Fruit fly (Drosophila melanogaster): ENCODE measurements around the gene PVRAP.
A peak's percentile ranks its signal among the peaks of the same experiment; 100 is the strongest.

Gene PVRAP

DNA sequence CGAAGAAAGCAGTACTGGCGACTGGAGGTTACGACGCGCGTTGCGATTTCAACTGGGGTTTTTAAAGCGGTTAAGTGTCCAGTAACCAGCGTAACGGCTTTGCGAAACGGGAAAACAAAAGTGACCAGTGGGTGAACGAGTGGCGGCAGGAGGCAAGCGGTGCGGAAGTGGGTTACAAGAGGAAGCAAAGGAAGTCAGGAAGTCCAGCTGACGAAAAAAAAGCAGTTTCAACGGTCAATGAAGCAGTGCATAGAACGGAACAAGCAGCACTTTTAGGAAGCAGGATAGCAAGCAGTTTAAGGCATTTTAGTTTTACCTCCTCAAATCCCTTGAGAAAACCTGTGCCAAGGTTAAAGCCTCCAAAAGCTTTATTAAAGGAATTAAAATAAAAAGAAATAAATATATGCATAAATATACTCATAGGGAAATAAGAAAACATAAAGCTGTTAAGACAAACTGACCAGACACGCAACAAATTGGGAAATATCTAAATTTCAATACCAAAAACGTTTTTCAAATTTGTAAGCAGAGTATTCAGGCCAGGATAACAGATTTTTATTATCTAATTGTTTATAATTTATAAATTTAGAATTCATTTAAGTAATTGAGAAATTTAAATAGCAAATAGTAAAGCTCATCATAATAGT, 62.2 kb downstream of the PVRAP start, which contains the start of gene CG6592 (continued):
- no peak for TF ChIP-seq CG17612 (GFP tag; IDR thresholded peaks at IDR 0.05)
- no peak for TF ChIP-seq CG30403 (GFP tag; optimal IDR thresholded peaks at IDR 0.05)
- peak; percentile 36 for TF ChIP-seq CG4617 (GFP tag; optimal IDR thresholded peaks at IDR 0.05; ENCODE audit: borderline replicate concordance)
- no peak for TF ChIP-seq CG2129 (GFP tag; IDR thresholded peaks at IDR 0.05; ENCODE audit: partially characterized antibody)
- no peak for TF ChIP-seq CG10321 (GFP tag; IDR thresholded peaks at IDR 0.05)
- no peak for TF ChIP-seq CG4282 (GFP tag; optimal IDR thresholded peaks at IDR 0.05)
- TF ChIP-seq onecut (GFP tag; IDR thresholded peaks at IDR 0.05) = 0 out of 2 replicates have a peak, but pooled peaks have one; percentile 13
- TF ChIP-seq run (tag; optimal IDR thresholded peaks at IDR 0.05) = no peak
- no peak for TF ChIP-seq CG12104 (GFP tag; optimal IDR thresholded peaks at IDR 0.05)
- no peak for TF ChIP-seq Vsx1 (GFP tag; optimal IDR thresholded peaks at IDR 0.05)
- TF ChIP-seq CG3847 (GFP tag; IDR thresholded peaks at IDR 0.05) = no peak
- no peak for TF ChIP-seq Jarid2 (GFP tag; optimal IDR thresholded peaks at IDR 0.05)
- no peak for TF ChIP-seq CG3726 (GFP tag; IDR thresholded peaks at IDR 0.05)
- TF ChIP-seq B-H2 (GFP tag; optimal IDR thresholded peaks at IDR 0.05) = no peak
- no peak for TF ChIP-seq Ravus (GFP tag; IDR thresholded peaks at IDR 0.05)
- no peak for TF ChIP-seq Deaf1 (tag; optimal IDR thresholded peaks at IDR 0.05)
- TF ChIP-seq CG11093 (GFP tag; IDR thresholded peaks at IDR 0.05) = no peak
- TF ChIP-seq CG2678 (tag; optimal IDR thresholded peaks at IDR 0.05) = no peak
- no peak for TF ChIP-seq pzg (GFP tag; optimal IDR thresholded peaks at IDR 0.05)
- no peak for TF ChIP-seq nerfin-2 (GFP tag; IDR thresholded peaks at IDR 0.05; ENCODE audit: partially characterized antibody)
- TF ChIP-seq gce (GFP tag; IDR thresholded peaks at IDR 0.05) = no peak
- TF ChIP-seq CG6654 (GFP tag; optimal IDR thresholded peaks at IDR 0.05) = no peak
- no peak for TF ChIP-seq Fer2 (tag; optimal IDR thresholded peaks at IDR 0.05)
- TF ChIP-seq BtbVII (GFP tag; optimal IDR thresholded peaks at IDR 0.05) = no peak
- peak; percentile 51 for TF ChIP-seq NfI (GFP tag; optimal IDR thresholded peaks at IDR 0.05)
- peak; percentile 14 for TF ChIP-seq CG3065 (GFP tag; optimal IDR thresholded peaks at IDR 0.05)
- TF ChIP-seq HLH3B (GFP tag; IDR thresholded peaks at IDR 0.05) = no peak
- no peak for TF ChIP-seq yki (optimal IDR thresholded peaks at IDR 0.05)
- no peak for TF ChIP-seq CG14710 (tag; optimal IDR thresholded peaks at IDR 0.05)
- no peak for TF ChIP-seq CG18764 (GFP tag; optimal IDR thresholded peaks at IDR 0.05)
- no peak for TF ChIP-seq C15 (GFP tag; IDR thresholded peaks at IDR 0.05)
- 0 out of 2 replicates have a peak, but pooled peaks have one; percentile 6 for TF ChIP-seq CG6272 (GFP tag; IDR thresholded peaks at IDR 0.05)
- TF ChIP-seq ab (GFP tag; optimal IDR thresholded peaks at IDR 0.05) = no peak
- TF ChIP-seq CG1792 (GFP tag; optimal IDR thresholded peaks at IDR 0.05) = no peak
- no peak for TF ChIP-seq seq (GFP tag; IDR thresholded peaks at IDR 0.05)
- no peak for TF ChIP-seq en (GFP tag; optimal IDR thresholded peaks at IDR 0.05)
- peak; percentile 31 for TF ChIP-seq CG2116 (GFP tag; optimal IDR thresholded peaks at IDR 0.05)
- TF ChIP-seq Eip74EF (GFP tag; optimal IDR thresholded peaks at IDR 0.05) = peak in 1 of 2 experiments; percentile 24
- TF ChIP-seq Nf-YA (GFP tag; IDR thresholded peaks at IDR 0.05) = no peak
- TF ChIP-seq sr (GFP tag; IDR thresholded peaks at IDR 0.05) = no peak
- peak; percentile 68 for TF ChIP-seq Usf (GFP tag; optimal IDR thresholded peaks at IDR 0.05)
- TF ChIP-seq CG7839 (tag; optimal IDR thresholded peaks at IDR 0.05) = peak; percentile 49
- no peak for TF ChIP-seq CG2712 (tag; optimal IDR thresholded peaks at IDR 0.05)
- TF ChIP-seq crp (GFP tag; optimal IDR thresholded peaks at IDR 0.05) = peak in 1 of 2 experiments; percentile 57
- TF ChIP-seq Dp (GFP tag; optimal IDR thresholded peaks at IDR 0.05) = no peak
- TF ChIP-seq CG10267 (tag; optimal IDR thresholded peaks at IDR 0.05) = no peak
- TF ChIP-seq CG11696 (GFP tag; IDR thresholded peaks at IDR 0.05) = no peak
- no peak for TF ChIP-seq kni (GFP tag; optimal IDR thresholded peaks at IDR 0.05)
- peak in 1 of 2 experiments; percentile 70 for TF ChIP-seq Dfd (GFP tag; optimal IDR thresholded peaks at IDR 0.05)
- no peak for TF ChIP-seq CG15073 (GFP tag; optimal IDR thresholded peaks at IDR 0.05)

Data from whole organism, embryonic.